Fruit fly (Drosophila melanogaster): ENCODE data around the gene if.

Gene if

dm6 chrX:16787416-16787900 lies 4.2 kb upstream of the if start (continued):
- TF ChIP-seq ssp (GFP tag; IDR thresholded peaks at IDR 0.05) (no peak), CG9215 (GFP tag; IDR thresholded peaks at IDR 0.05) (0 out of 2 replicates have a peak, but pooled peaks have one; percentile 38), Hand (GFP tag; optimal IDR thresholded peaks at IDR 0.05) (no peak), tna (GFP tag; IDR thresholded peaks at IDR 0.05; ENCODE audit: partially characterized antibody) (no peak), CG14860 (GFP tag; IDR thresholded peaks at IDR 0.05; ENCODE audit: partially characterized antibody) (peak; percentile 33; the same call in 1 of the 3 replicates), Sin3A (optimal IDR thresholded peaks at IDR 0.05) (peak; percentile 55), gsb (GFP tag; IDR thresholded peaks at IDR 0.05) (no peak), CG13287 (GFP tag; IDR thresholded peaks at IDR 0.05; ENCODE audit: partially characterized antibody) (peak; percentile 65), lmd (GFP tag; IDR thresholded peaks at IDR 0.05) (no peak), CG9876 (GFP tag; optimal IDR thresholded peaks at IDR 0.05) (no peak), CG34224 (GFP tag; IDR thresholded peaks at IDR 0.05; ENCODE audit: partially characterized antibody) (0 out of 3 replicates have a peak, but pooled peaks have one; percentile 19), HLH4C (GFP tag; IDR thresholded peaks at IDR 0.05; ENCODE audit: partially characterized antibody) (0 out of 3 replicates have a peak, but pooled peaks have one; percentile 51), sima (GFP tag; optimal IDR thresholded peaks at IDR 0.05) (no peak), al (GFP tag; IDR thresholded peaks at IDR 0.05) (no peak), Scr (GFP tag; IDR thresholded peaks at IDR 0.05; ENCODE audit: partially characterized antibody) (peak; percentile 66), grau (tag; optimal IDR thresholded peaks at IDR 0.05) (no peak), Lim3 (GFP tag; IDR thresholded peaks at IDR 0.05) (no peak), inv (GFP tag; IDR thresholded peaks at IDR 0.05; ENCODE audit: partially characterized antibody) (peak; percentile 51; the same call in 1 of the 2 replicates), CG9437 (GFP tag; optimal IDR thresholded peaks at IDR 0.05) (no peak), CoRest (tag; optimal IDR thresholded peaks at IDR 0.05) (no peak), sob (GFP tag; IDR thresholded peaks at IDR 0.05) (0 out of 2 replicates have a peak, but pooled peaks have one; percentile 26), CG42726 (GFP tag; IDR thresholded peaks at IDR 0.05; ENCODE audit: partially characterized antibody) (peak; percentile 51; the same call in 1 of the 2 replicates), sug (tag; optimal IDR thresholded peaks at IDR 0.05) (peak; percentile 2), CG14965 (GFP tag; optimal IDR thresholded peaks at IDR 0.05; ENCODE audit: borderline replicate concordance) (no peak), gro (GFP tag; optimal IDR thresholded peaks at IDR 0.05) (no peak), Hmr (GFP tag; optimal IDR thresholded peaks at IDR 0.05) (no peak), CG6813 (GFP tag; optimal IDR thresholded peaks at IDR 0.05) (no peak), CG7963 (GFP tag; IDR thresholded peaks at IDR 0.05; ENCODE audit: partially characterized antibody) (0 out of 3 replicates have a peak, but pooled peaks have one; percentile 31), CG8281 (tag; optimal IDR thresholded peaks at IDR 0.05) (no peak), ci (GFP tag; IDR thresholded peaks at IDR 0.05) (no peak), CG30403 (GFP tag; optimal IDR thresholded peaks at IDR 0.05) (peak; percentile 5), Nf-YA (GFP tag; IDR thresholded peaks at IDR 0.05) (no peak), sens (GFP tag) (no peak), CG32772 (GFP tag; IDR thresholded peaks at IDR 0.05) (no peak; the same call in 1 of the 2 replicates), en (GFP tag; optimal IDR thresholded peaks at IDR 0.05) (no peak), kni (GFP tag; optimal IDR thresholded peaks at IDR 0.05) (no peak), phol (tag; optimal IDR thresholded peaks at IDR 0.05) (peak; percentile 1), Dfd (GFP tag; optimal IDR thresholded peaks at IDR 0.05) (no peak), CG11560 (tag; IDR thresholded peaks at IDR 0.05) (no peak), jigr1 (GFP tag; IDR thresholded peaks at IDR 0.05) (no peak), CG18476 (GFP tag; optimal IDR thresholded peaks at IDR 0.05) (no peak), CG6654 (GFP tag; optimal IDR thresholded peaks at IDR 0.05) (no peak), gcm2 (GFP tag; optimal IDR thresholded peaks at IDR 0.05) (no peak), sr (GFP tag; IDR thresholded peaks at IDR 0.05) (no peak), Opbp (GFP tag; IDR thresholded peaks at IDR 0.05; ENCODE audit: partially characterized antibody) (peak; percentile 39; the same call in 1 of the 3 replicates), zfh1 (GFP tag; IDR thresholded peaks at IDR 0.05) (0 out of 3 replicates have a peak, but pooled peaks have one; percentile 31), CG16815 (GFP tag; optimal IDR thresholded peaks at IDR 0.05) (no peak), knrl (GFP tag; IDR thresholded peaks at IDR 0.05; ENCODE audit: partially characterized antibody) (peak; percentile 65; the same call in 2 of the 3 replicates), TFAM (GFP tag; optimal IDR thresholded peaks at IDR 0.05) (no peak), crol (GFP tag; IDR thresholded peaks at IDR 0.05) (no peak)
